Fruit fly (Drosophila melanogaster): ENCODE results near the gene drl.

Gene drl

DNA sequence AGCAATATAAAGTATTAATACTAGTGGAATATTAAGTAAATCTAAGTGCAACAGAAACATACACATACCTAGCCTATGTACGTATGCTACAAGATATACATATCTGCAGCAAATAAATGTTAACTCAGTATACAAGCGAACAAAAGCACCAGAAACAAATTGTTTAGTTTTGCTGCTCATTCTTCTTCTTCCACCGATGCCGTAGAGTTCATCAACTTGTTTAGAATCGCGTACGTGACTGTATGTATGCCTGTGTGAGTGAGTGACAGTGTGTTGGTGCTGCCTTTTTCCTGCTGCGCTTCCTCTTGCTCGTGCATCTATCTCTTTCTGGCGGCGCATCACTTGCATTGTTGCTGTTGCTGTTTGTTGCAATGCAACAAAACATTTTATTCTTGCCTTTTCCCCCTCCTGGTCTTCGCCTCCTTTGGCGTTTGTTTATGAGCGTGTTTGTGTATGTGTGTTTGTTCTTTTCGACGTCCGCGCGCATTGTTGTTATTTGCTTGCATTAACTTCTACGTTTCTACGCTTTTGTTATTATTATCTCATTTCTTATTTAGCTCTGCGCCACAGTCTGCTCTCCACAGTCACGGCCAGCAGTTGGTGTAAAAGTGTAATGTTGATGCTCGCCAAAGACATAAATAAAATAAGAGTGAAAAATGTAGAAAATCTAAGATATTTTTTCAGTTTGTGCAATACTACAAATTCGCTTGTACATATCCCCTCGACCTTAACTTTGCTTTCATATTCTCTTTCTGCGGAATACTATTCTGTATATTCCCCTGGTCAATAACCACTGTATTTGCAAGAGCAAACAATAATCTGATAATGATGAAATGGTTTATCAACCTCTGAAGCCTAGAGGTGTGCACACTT is 31.2 kb upstream of the drl start:
- TF ChIP-seq HLH106 (tag; optimal IDR thresholded peaks at IDR 0.05) (peak; percentile 47), br (GFP tag; optimal IDR thresholded peaks at IDR 0.05) (peak; percentile 61), h (GFP tag; optimal IDR thresholded peaks at IDR 0.05) (peak; percentile 57), sage (GFP tag; optimal IDR thresholded peaks at IDR 0.05) (no peak), OdsH (GFP tag; optimal IDR thresholded peaks at IDR 0.05) (peak; percentile 78), Hr83 (GFP tag; optimal IDR thresholded peaks at IDR 0.05; ENCODE audit: poor library complexity, severe bottlenecking) (peak; percentile 19), Vsx2 (GFP tag; optimal IDR thresholded peaks at IDR 0.05; ENCODE audit: partially characterized antibody) (no peak), psq (GFP tag; optimal IDR thresholded peaks at IDR 0.05) (peak; percentile 29), Mio (GFP tag; optimal IDR thresholded peaks at IDR 0.05) (no peak), woc (GFP tag; optimal IDR thresholded peaks at IDR 0.05) (peak; percentile 17), foxo (GFP tag; optimal IDR thresholded peaks at IDR 0.05) (peak in 1 of 2 experiments; percentile 69), tai (GFP tag; optimal IDR thresholded peaks at IDR 0.05) (peak; percentile 44), CG32264 (GFP tag; optimal IDR thresholded peaks at IDR 0.05) (peak; percentile 51), Sp1 (GFP tag; optimal IDR thresholded peaks at IDR 0.05) (peak; percentile 34), dmrt93B (GFP tag; optimal IDR thresholded peaks at IDR 0.05) (peak; percentile 44), Hnf4 (GFP tag; optimal IDR thresholded peaks at IDR 0.05) (peak; percentile 30), Jra (GFP tag; optimal IDR thresholded peaks at IDR 0.05) (peak; percentile 31), fru (GFP tag; optimal IDR thresholded peaks at IDR 0.05) (peak; percentile 59), rgr (GFP tag; optimal IDR thresholded peaks at IDR 0.05) (peak; percentile 72), ey (GFP tag; optimal IDR thresholded peaks at IDR 0.05) (peak; percentile 66), Hr78 (GFP tag; optimal IDR thresholded peaks at IDR 0.05) (no peak), jim (GFP tag; optimal IDR thresholded peaks at IDR 0.05) (no peak)

DNA sequence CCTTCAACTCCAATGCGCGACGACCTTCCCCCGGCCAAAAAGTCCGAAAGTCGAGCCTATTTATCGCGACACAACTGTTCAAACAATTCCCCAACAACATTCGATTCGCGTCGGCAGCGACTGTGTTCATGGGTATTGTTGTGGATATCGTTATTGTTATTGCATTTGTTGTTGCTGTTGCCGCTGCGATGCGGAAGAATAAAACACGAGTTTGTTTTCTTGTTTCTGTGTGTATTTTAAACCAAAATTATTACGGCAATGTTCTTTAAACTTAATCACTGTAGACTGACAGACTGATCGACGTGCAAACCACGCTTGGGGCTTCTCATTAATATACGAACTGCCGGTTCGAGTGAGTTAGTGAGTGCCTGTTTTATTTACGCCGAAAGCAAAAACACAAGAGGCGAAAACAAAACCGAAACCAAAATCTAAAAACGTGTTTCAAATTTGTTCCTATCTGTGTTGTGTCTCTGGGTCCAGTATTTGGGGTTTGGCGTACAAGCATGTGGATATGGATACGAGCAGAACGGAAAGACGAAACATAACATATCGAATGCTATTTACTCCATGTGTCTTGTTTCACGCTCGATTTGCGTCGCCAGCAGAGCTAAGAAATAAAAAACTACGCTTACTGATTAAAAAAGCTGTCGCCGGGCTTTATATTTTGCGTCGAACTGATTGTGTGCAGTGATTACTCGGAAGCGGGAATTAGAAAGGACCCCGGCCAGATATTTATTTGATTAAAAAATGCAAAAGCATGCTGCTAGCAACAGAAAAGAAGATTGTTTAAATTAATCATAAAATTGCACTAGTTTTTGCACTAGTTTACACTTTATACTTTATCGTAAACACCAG is 30.4 kb upstream of the drl start:
- TF ChIP-seq fru (GFP tag; optimal IDR thresholded peaks at IDR 0.05) (peak; percentile 11), foxo (GFP tag; optimal IDR thresholded peaks at IDR 0.05) (peak in 1 of 2 experiments; percentile 24), ey (GFP tag; optimal IDR thresholded peaks at IDR 0.05) (peak; percentile 15), CrebA (GFP tag; optimal IDR thresholded peaks at IDR 0.05; ENCODE audit: borderline replicate concordance) (no peak), Dfd (GFP tag; optimal IDR thresholded peaks at IDR 0.05) (peak; percentile 87), h (GFP tag; optimal IDR thresholded peaks at IDR 0.05) (no peak)

DNA sequence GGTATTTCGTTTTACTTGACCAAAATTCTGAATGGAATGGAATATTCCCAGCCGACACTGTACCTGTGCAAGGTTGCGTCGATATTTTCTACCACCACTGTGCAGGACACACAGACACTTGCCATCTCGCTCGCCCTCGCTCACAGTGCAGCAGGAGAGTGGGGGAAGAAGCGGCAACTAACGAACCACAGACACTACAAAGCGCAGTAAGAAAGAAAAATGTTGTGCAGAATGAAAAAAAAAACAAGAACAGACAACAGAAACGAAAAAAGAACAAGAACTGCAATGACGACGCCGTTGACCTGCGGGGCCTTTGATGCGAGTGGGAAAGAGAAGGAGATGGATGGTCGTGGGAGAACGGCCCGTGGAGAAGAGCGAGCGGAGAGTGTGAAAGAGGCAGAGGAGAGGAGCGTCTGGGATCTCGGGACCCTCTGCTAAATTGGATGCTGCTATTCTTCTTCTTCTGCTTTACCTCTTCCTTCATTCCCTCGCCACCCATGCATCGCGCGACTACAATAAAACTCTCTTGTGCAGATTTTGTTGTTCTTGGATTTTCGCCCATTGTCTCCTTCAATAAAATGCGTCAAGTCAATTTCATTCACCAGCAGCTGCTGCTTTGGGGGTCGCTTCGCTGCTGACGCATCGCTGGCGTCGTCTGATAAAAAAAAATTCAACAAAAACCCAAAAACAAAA is 28.7 kb upstream of the drl start:
- TF ChIP-seq br (GFP tag; optimal IDR thresholded peaks at IDR 0.05) = peak; percentile 56
- TF ChIP-seq foxo (GFP tag; optimal IDR thresholded peaks at IDR 0.05) = no peak
- TF ChIP-seq Hr83 (GFP tag; optimal IDR thresholded peaks at IDR 0.05; ENCODE audit: poor library complexity, severe bottlenecking) = peak; percentile 14
- TF ChIP-seq sage (GFP tag; optimal IDR thresholded peaks at IDR 0.05) = peak; percentile 3
- peak; percentile 33 to 47 for TF ChIP-seq dl (GFP tag; optimal IDR thresholded peaks at IDR 0.05; ENCODE audit: insufficient read depth in 1 of 2, partially characterized antibody in 2 of 2)
- no peak for TF ChIP-seq sv (GFP tag; optimal IDR thresholded peaks at IDR 0.05)
- no peak for TF ChIP-seq dsf (GFP tag; optimal IDR thresholded peaks at IDR 0.05; ENCODE audit: borderline replicate concordance)
- no peak for TF ChIP-seq N (GFP tag; optimal IDR thresholded peaks at IDR 0.05)
- no peak for TF ChIP-seq pan (optimal IDR thresholded peaks at IDR 0.05)
- TF ChIP-seq fru (GFP tag; optimal IDR thresholded peaks at IDR 0.05) = peak; percentile 82
- peak; percentile 87 for TF ChIP-seq Rel (GFP tag; optimal IDR thresholded peaks at IDR 0.05)
- TF ChIP-seq Rel (tag; optimal IDR thresholded peaks at IDR 0.05) = no peak
- peak; percentile 10 for TF ChIP-seq OdsH (GFP tag; optimal IDR thresholded peaks at IDR 0.05)
- no peak for TF ChIP-seq ey (GFP tag; optimal IDR thresholded peaks at IDR 0.05)
- TF ChIP-seq Vsx2 (GFP tag; optimal IDR thresholded peaks at IDR 0.05; ENCODE audit: partially characterized antibody) = no peak
- no peak for TF ChIP-seq CG9705 (GFP tag; optimal IDR thresholded peaks at IDR 0.05)
- no peak for TF ChIP-seq Hr78 (GFP tag; optimal IDR thresholded peaks at IDR 0.05)
- no peak for TF ChIP-seq Mio (GFP tag; optimal IDR thresholded peaks at IDR 0.05)
- peak; percentile 84 for TF ChIP-seq CrebA (GFP tag; optimal IDR thresholded peaks at IDR 0.05; ENCODE audit: borderline replicate concordance)
- peak; percentile 13 for TF ChIP-seq h (GFP tag; optimal IDR thresholded peaks at IDR 0.05)
- peak; percentile 29 for TF ChIP-seq Hnf4 (GFP tag; optimal IDR thresholded peaks at IDR 0.05)
- TF ChIP-seq Dif (GFP tag; optimal IDR thresholded peaks at IDR 0.05; ENCODE audit: partially characterized antibody) = peak; percentile 55
- peak; percentile 2 for TF ChIP-seq HLH106 (tag; optimal IDR thresholded peaks at IDR 0.05)
- TF ChIP-seq rgr (GFP tag; optimal IDR thresholded peaks at IDR 0.05) = peak; percentile 29
- TF ChIP-seq woc (GFP tag; optimal IDR thresholded peaks at IDR 0.05) = peak; percentile 35
- TF ChIP-seq GATAd (GFP tag; optimal IDR thresholded peaks at IDR 0.05) = no peak
- no peak for TF ChIP-seq lola (GFP tag; optimal IDR thresholded peaks at IDR 0.05)
- peak; percentile 36 for TF ChIP-seq CG32264 (GFP tag; optimal IDR thresholded peaks at IDR 0.05)
- peak; percentile 99 for TF ChIP-seq psq (GFP tag; optimal IDR thresholded peaks at IDR 0.05)
- TF ChIP-seq Dfd (GFP tag; optimal IDR thresholded peaks at IDR 0.05) = no peak
- TF ChIP-seq Myc (optimal IDR thresholded peaks at IDR 0.05) = no peak
- peak; percentile 73 for TF ChIP-seq Sp1 (GFP tag; optimal IDR thresholded peaks at IDR 0.05)
- peak; percentile 43 for TF ChIP-seq Jra (GFP tag; optimal IDR thresholded peaks at IDR 0.05)
- no peak for TF ChIP-seq tai (GFP tag; optimal IDR thresholded peaks at IDR 0.05)
- no peak for TF ChIP-seq usp (GFP tag; optimal IDR thresholded peaks at IDR 0.05)
- TF ChIP-seq jim (GFP tag; optimal IDR thresholded peaks at IDR 0.05) = peak; percentile 94
